Worm (Caenorhabditis elegans): ENCODE data around the gene C15F1.5.
A peak's percentile ranks its signal among the peaks of the same experiment; 100 is the strongest.

Gene C15F1.5

ce11 chrII:6923792-6924191 is 46.6 kb downstream of the C15F1.5 start (continued):
- TF ChIP-seq tlf-1 (GFP tag; optimal IDR thresholded peaks at IDR 0.05) (no peak), F49E8.2 (tag; optimal IDR thresholded peaks at IDR 0.05; ENCODE audit: insufficient read depth) (no peak), F33H1.4 (GFP tag; IDR thresholded peaks at IDR 0.05) (peak; percentile 20; the same call in 1 of the 2 replicates), B0261.1 (tag; optimal IDR thresholded peaks at IDR 0.05) (no peak), aptf-2 (GFP tag; conservative IDR thresholded peaks at IDR 0.05) (no peak), hlh-12 (tag; optimal IDR thresholded peaks at IDR 0.05) (no peak), bed-2 (GFP tag; IDR thresholded peaks at IDR 0.05) (no peak), snpc-4 (GFP tag; optimal IDR thresholded peaks at IDR 0.05) (no peak), snpc-4 (tag; optimal IDR thresholded peaks at IDR 0.05) (no peak), ceh-91 (GFP tag; IDR thresholded peaks at IDR 0.05) (0 out of 2 replicates have a peak, but pooled peaks have one; percentile 29)

ce11 chrII:6919363-6919851 is 51.0 kb downstream of the C15F1.5 start, which contains the start of gene B0252.1:
TSS of gene B0252.1 (plus strand) at chrII:6919680.
- TF ChIP-seq aptf-3 (GFP tag; IDR thresholded peaks at IDR 0.05) (no peak), nhr-80 (tag; optimal IDR thresholded peaks at IDR 0.05) (peak; percentile 77)

ce11 chrII:6918862-6919261 is 51.6 kb downstream of the C15F1.5 start, which contains the start of gene B0252.5:
TSS of gene B0252.5 (minus strand) at chrII:6918878.
- TF ChIP-seq snpc-3.4 (tag; optimal IDR thresholded peaks at IDR 0.05), result no peak
- no peak for TF ChIP-seq madf-10 (tag; optimal IDR thresholded peaks at IDR 0.05)
- no peak for TF ChIP-seq F49E8.2 (tag; optimal IDR thresholded peaks at IDR 0.05; ENCODE audit: insufficient read depth)
- TF ChIP-seq aptf-2 (GFP tag; conservative IDR thresholded peaks at IDR 0.05), result no peak
- no peak for TF ChIP-seq aptf-3 (GFP tag; IDR thresholded peaks at IDR 0.05)
- no peak for TF ChIP-seq F23B12.7 (tag; optimal IDR thresholded peaks at IDR 0.05; ENCODE audit: insufficient read depth)
- no peak for TF ChIP-seq T07F8.4 (tag; optimal IDR thresholded peaks at IDR 0.05)
- TF ChIP-seq Y95B8A.8 (GFP tag; IDR thresholded peaks at IDR 0.05), result no peak
- TF ChIP-seq ztf-3 (GFP tag; optimal IDR thresholded peaks at IDR 0.05), result no peak
- TF ChIP-seq lir-1 (GFP tag; conservative IDR thresholded peaks at IDR 0.05), result no peak
